Fruit fly (Drosophila melanogaster) whole organism, embryonic: ENCODE data around the gene mRpS7.

Source experiments
- Ada2b ChIP-seq: fragments of 200-800 bp; sonication (Bioruptor generic); IDR thresholded peaks from 2 replicates; pipeline ENCODE4 v1.3.6; 2022; ENCODE audit warnings: missing biosample characterization, missing genetic modification characterization
- Adf1 ChIP-seq: fragments of 200-800 bp; sonication (Bioruptor generic); IDR thresholded peaks from 2 replicates; pipeline ENCODE4 v1.3.6; 2022; ENCODE audit warnings: missing biosample characterization, missing genetic modification characterization
- CG10147 ChIP-seq: fragments of 200-800 bp; sonication (Bioruptor generic); optimal IDR thresholded peaks from 2 replicates; lab custom pipeline; 2019; ENCODE audit warnings: missing biosample characterization, mild to moderate bottlenecking, missing genetic modification characterization, moderate library complexity
- CG10543 ChIP-seq: fragments of 200-800 bp; sonication (Bioruptor generic); optimal IDR thresholded peaks from 3 replicates; lab custom pipeline; 2017; ENCODE audit warnings: missing biosample characterization, mild to moderate bottlenecking, missing genetic modification characterization, moderate library complexity
- CG11504 ChIP-seq: fragments of 200-800 bp; sonication (Bioruptor generic); optimal IDR thresholded peaks from 3 replicates; lab custom pipeline; 2019; ENCODE audit warnings: missing biosample characterization, mild to moderate bottlenecking, missing genetic modification characterization, moderate library complexity
- CG11560 ChIP-seq: fragments of 200-800 bp; sonication (Bioruptor generic); IDR thresholded peaks from 3 replicates; pipeline ENCODE4 v1.3.6; 2022; ENCODE audit warnings: missing biosample characterization, missing genetic modification characterization
- CG12071 ChIP-seq: fragments of 200-800 bp; sonication (Bioruptor generic); optimal IDR thresholded peaks from 3 replicates; lab custom pipeline; 2018; ENCODE audit warnings: missing biosample characterization, mild to moderate bottlenecking, missing genetic modification characterization
- CG12155 ChIP-seq: fragments of 200-800 bp; sonication (Bioruptor generic); optimal IDR thresholded peaks from 3 replicates; lab custom pipeline; 2016; ENCODE audit warnings: missing biosample characterization, missing genetic modification characterization
- CG14667 ChIP-seq: fragments of 200-800 bp; sonication (Bioruptor generic); IDR thresholded peaks from 2 replicates; pipeline ENCODE4 v1.3.6; 2022; ENCODE audit warnings: missing biosample characterization, missing genetic modification characterization
- CG14860 ChIP-seq: fragments of 200-800 bp; sonication (Bioruptor generic); IDR thresholded peaks from 3 replicates; pipeline ENCODE4 v1.3.6; 2022; ENCODE audit warnings: missing biosample characterization, missing genetic modification characterization; ENCODE audit not compliant: partially characterized antibody
- CG16863 ChIP-seq: fragments of 200-800 bp; sonication (Bioruptor generic); optimal IDR thresholded peaks from 3 replicates; lab custom pipeline; 2016; ENCODE audit warnings: missing biosample characterization, missing genetic modification characterization
- CG17359 ChIP-seq: fragments of 200-800 bp; sonication (Bioruptor generic); optimal IDR thresholded peaks from 3 replicates; lab custom pipeline; 2018; ENCODE audit warnings: missing biosample characterization, mild to moderate bottlenecking, missing genetic modification characterization, moderate library complexity
- CG17829 ChIP-seq: fragments of 200-800 bp; optimal IDR thresholded peaks from 2 replicates; lab custom pipeline; 2019; ENCODE audit warnings: missing biosample characterization, mild to moderate bottlenecking, missing genetic modification characterization, moderate library complexity
- CG1832 ChIP-seq: fragments of 200-800 bp; sonication (Bioruptor generic); optimal IDR thresholded peaks from 2 replicates; lab custom pipeline; 2017; ENCODE audit warnings: missing biosample characterization, mild to moderate bottlenecking, missing genetic modification characterization, inconsistent platforms
- CG2116 ChIP-seq: fragments of 200-800 bp; sonication (Bioruptor generic); optimal IDR thresholded peaks from 3 replicates; lab custom pipeline; 2018; ENCODE audit warnings: missing biosample characterization, mild to moderate bottlenecking, missing genetic modification characterization
- CG2202 ChIP-seq: fragments of 200-800 bp; sonication (Bioruptor generic); optimal IDR thresholded peaks from 2 replicates; lab custom pipeline; 2018; ENCODE audit warnings: missing biosample characterization, mild to moderate bottlenecking, missing genetic modification characterization
- CG2875 ChIP-seq: fragments of 200-800 bp; sonication (Bioruptor generic); optimal IDR thresholded peaks from 2 replicates; lab custom pipeline; 2017; ENCODE audit warnings: missing biosample characterization, mild to moderate bottlenecking, missing genetic modification characterization, missing genetic modification reagents
- CG33557 ChIP-seq: fragments of 200-800 bp; sonication (Bioruptor generic); optimal IDR thresholded peaks from 2 replicates; lab custom pipeline; 2019; ENCODE audit warnings: missing biosample characterization, mild to moderate bottlenecking, missing genetic modification characterization, moderate library complexity
- CG4282 ChIP-seq: fragments of 200-800 bp; sonication (Bioruptor generic); optimal IDR thresholded peaks from 2 replicates; lab custom pipeline; 2016; ENCODE audit warnings: missing biosample characterization, missing genetic modification characterization
- CG43689 ChIP-seq: fragments of 200-800 bp; sonication (Bioruptor generic); IDR thresholded peaks from 2 replicates; pipeline ENCODE4 v1.3.6; 2022; ENCODE audit warnings: missing biosample characterization, missing genetic modification characterization
- CG7357 ChIP-seq: fragments of 200-800 bp; sonication (Bioruptor generic); IDR thresholded peaks from 3 replicates; pipeline ENCODE4 v1.3.6; 2022; ENCODE audit warnings: missing biosample characterization, missing genetic modification characterization
- CG8089 ChIP-seq: fragments of 200-800 bp; sonication (Bioruptor generic); optimal IDR thresholded peaks from 3 replicates; lab custom pipeline; 2016; ENCODE audit warnings: missing biosample characterization, missing genetic modification characterization
- CG9797 ChIP-seq: fragments of 200-800 bp; sonication (Bioruptor generic); optimal IDR thresholded peaks from 3 replicates; lab custom pipeline; 2018; ENCODE audit warnings: missing biosample characterization, mild to moderate bottlenecking, missing genetic modification characterization
- Gsc ChIP-seq: fragments of 200-800 bp; sonication (Bioruptor generic); IDR thresholded peaks from 2 replicates; pipeline ENCODE4 v1.3.6; 2022; ENCODE audit warnings: missing biosample characterization, missing genetic modification characterization
- HmgD ChIP-seq: fragments of 200-800 bp; sonication (Bioruptor generic); optimal IDR thresholded peaks from 3 replicates; lab custom pipeline; 2016; ENCODE audit warnings: missing biosample characterization, missing genetic modification characterization
- Jarid2 ChIP-seq: fragments of 200-800 bp; sonication (Bioruptor generic); optimal IDR thresholded peaks from 3 replicates; lab custom pipeline; 2017; ENCODE audit warnings: mild to moderate bottlenecking, missing biosample characterization, missing genetic modification reagents, missing genetic modification characterization
- Mrtf ChIP-seq: fragments of 200-800 bp; sonication (Bioruptor generic); IDR thresholded peaks from 3 replicates; pipeline ENCODE4 v1.3.6; 2022; ENCODE audit warnings: missing biosample characterization, missing genetic modification characterization
- Myb ChIP-seq: fragments of 200-800 bp; sonication (Bioruptor generic); optimal IDR thresholded peaks from 2 replicates; lab custom pipeline; 2016; ENCODE audit warnings: missing biosample characterization, missing genetic modification characterization
- NC2α ChIP-seq: fragments of 200-800 bp; sonication (Bioruptor generic); optimal IDR thresholded peaks from 2 replicates; lab custom pipeline; 2016; ENCODE audit warnings: missing biosample characterization, missing genetic modification characterization
- Oaz ChIP-seq: fragments of 200-800 bp; sonication (Bioruptor generic); IDR thresholded peaks from 2 replicates; pipeline ENCODE4 v1.3.6; 2022; ENCODE audit warnings: missing biosample characterization, missing genetic modification characterization
- Tbp ChIP-seq: fragments of >200 bp; optimal IDR thresholded peaks from 2 replicates; lab custom pipeline; 2018; ENCODE audit warnings: missing biosample characterization, missing genetic modification characterization
- Trl ChIP-seq, 3 experiments: fragments of >200 bp in 2 of 3; fragments of 200-800 bp in 1 of 3; sonication (Bioruptor generic) in 1 of 3; optimal IDR thresholded peaks; 2 replicates in 1 of 3; 3 replicates in 2 of 3; lab custom pipeline; 2016 to 2017; ENCODE audit warnings: missing biosample characterization in 1 of 3, missing genetic modification characterization in 1 of 3
- Vsx1 ChIP-seq: fragments of 200-800 bp; sonication (Bioruptor generic); optimal IDR thresholded peaks from 2 replicates; lab custom pipeline; 2017; ENCODE audit warnings: missing biosample characterization, mild to moderate bottlenecking, missing genetic modification characterization, missing genetic modification reagents
- cato ChIP-seq: fragments of 200-800 bp; sonication (Bioruptor generic); optimal IDR thresholded peaks from 2 replicates; lab custom pipeline; 2016; ENCODE audit warnings: missing biosample characterization, missing genetic modification characterization, borderline replicate concordance
- croc ChIP-seq: fragments of 200-800 bp; sonication (Bioruptor generic); conservative IDR thresholded peaks from 3 replicates; pipeline ENCODE4 v1.3.6; 2022; ENCODE audit warnings: missing biosample characterization, missing genetic modification characterization
- crol ChIP-seq: fragments of 200-800 bp; sonication (Bioruptor generic); IDR thresholded peaks from 2 replicates; pipeline ENCODE4 v1.3.6; 2022; ENCODE audit warnings: missing biosample characterization, missing genetic modification characterization
- dimm ChIP-seq: fragments of 200-800 bp; sonication (Bioruptor generic); IDR thresholded peaks from 2 replicates; pipeline ENCODE4 v1.3.6; 2022; ENCODE audit warnings: missing biosample characterization, missing genetic modification characterization
- grau ChIP-seq: fragments of 200-800 bp; optimal IDR thresholded peaks from 3 replicates; lab custom pipeline; 2019; ENCODE audit warnings: missing biosample characterization, mild to moderate bottlenecking, missing genetic modification characterization, moderate library complexity
- jigr1 ChIP-seq: fragments of 200-800 bp; sonication (Bioruptor generic); IDR thresholded peaks from 3 replicates; pipeline ENCODE4 v1.3.6; 2022; ENCODE audit warnings: missing biosample characterization, missing genetic modification characterization
- lmd ChIP-seq: fragments of 200-800 bp; sonication (Bioruptor generic); IDR thresholded peaks from 2 replicates; pipeline ENCODE4 v1.3.6; 2022; ENCODE audit warnings: missing biosample characterization, missing genetic modification characterization
- maf-S ChIP-seq: fragments of 200-800 bp; sonication (Bioruptor generic); optimal IDR thresholded peaks from 2 replicates; lab custom pipeline; 2016; ENCODE audit warnings: missing biosample characterization, missing genetic modification characterization
- p53 ChIP-seq: fragments of 200-800 bp; sonication (Bioruptor generic); optimal IDR thresholded peaks from 2 replicates; lab custom pipeline; 2016; ENCODE audit warnings: missing biosample characterization, missing genetic modification characterization
- pum ChIP-seq: fragments of 200-800 bp; sonication (Bioruptor generic); optimal IDR thresholded peaks from 2 replicates; lab custom pipeline; 2016; ENCODE audit warnings: missing biosample characterization, missing genetic modification characterization
- row ChIP-seq: fragments of 200-800 bp; sonication (Bioruptor generic); IDR thresholded peaks from 3 replicates; pipeline ENCODE4 v1.3.6; 2022; ENCODE audit warnings: missing biosample characterization, missing genetic modification characterization
- scrt ChIP-seq: fragments of 200-800 bp; sonication (Bioruptor generic); optimal IDR thresholded peaks from 2 replicates; lab custom pipeline; 2018; ENCODE audit warnings: missing biosample characterization, mild to moderate bottlenecking, missing genetic modification characterization, moderate library complexity
- slbo ChIP-seq: fragments of 200-800 bp; sonication (Bioruptor generic); IDR thresholded peaks from 2 replicates; pipeline ENCODE4 v1.3.6; 2022; ENCODE audit warnings: missing biosample characterization, missing genetic modification characterization
- vnd ChIP-seq: fragments of 200-800 bp; sonication (Bioruptor generic); IDR thresholded peaks from 3 replicates; pipeline ENCODE4 v1.3.6; 2022; ENCODE audit warnings: missing biosample characterization, missing genetic modification characterization; ENCODE audit not compliant: partially characterized antibody
- zfh1 ChIP-seq: fragments of 200-800 bp; sonication (Bioruptor generic); IDR thresholded peaks from 3 replicates; pipeline ENCODE4 v1.3.6; 2022; ENCODE audit warnings: missing biosample characterization, missing genetic modification characterization

Gene mRpS7

DNA sequence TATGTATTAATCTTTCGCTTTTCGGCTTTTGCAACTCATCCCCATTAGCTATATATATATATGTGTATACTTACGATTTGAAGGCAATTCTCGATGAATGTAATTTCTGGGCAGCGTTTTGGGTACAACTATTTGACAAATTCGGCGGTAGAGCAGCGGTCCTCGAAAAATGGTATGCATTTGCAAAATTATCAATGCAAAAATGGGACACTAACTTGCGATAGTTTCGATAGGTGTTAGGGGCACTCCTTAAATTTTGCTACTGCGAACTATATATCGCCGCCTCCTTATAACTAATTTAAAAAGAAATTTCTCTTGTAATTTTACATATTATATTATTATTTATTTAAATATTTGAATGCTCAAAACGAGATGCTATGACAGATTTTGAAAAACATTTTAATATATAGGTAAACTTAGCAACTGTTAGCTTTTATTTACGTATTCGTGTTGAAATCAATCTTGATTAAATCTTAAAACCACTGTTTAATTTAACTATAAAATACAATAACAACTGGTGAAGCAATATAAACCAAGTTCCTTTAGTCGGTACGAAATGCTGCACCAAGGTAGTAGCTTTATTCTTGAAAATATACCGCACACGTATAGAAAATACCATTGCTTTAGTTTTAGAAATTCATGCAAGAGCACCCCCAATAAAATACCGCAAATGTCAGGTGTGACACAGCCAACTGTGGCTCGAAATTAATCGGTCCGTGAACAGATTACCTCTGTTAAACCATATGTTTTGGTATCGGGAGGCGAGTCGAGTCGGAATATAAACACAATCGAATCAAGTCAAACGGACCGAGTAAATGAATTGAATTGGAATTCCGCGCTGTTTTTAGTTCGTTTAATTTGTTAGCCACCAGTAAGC lies 27.0 kb downstream of the mRpS7 start, which contains the start of the genes CG5355 and Klp31E (continued):
- TF ChIP-seq CG4282 (GFP tag; lab: Kevin White, UChicago) (no peak), lmd (peak; percentile 52), CG33557 (peak; percentile 76), Jarid2 (GFP tag; lab: Kevin White, UChicago) (no peak), scrt (peak; percentile 63), CG12071 (no peak), crol (GFP tag; lab: Robert Waterston, UW) (no peak), Tbp (GFP tag; lab: Kevin White, UChicago) (no peak), dimm (GFP tag; lab: Robert Waterston, UW) (no peak), CG12155 (GFP tag; lab: Kevin White, UChicago) (peak; percentile 41), jigr1 (GFP tag; lab: Robert Waterston, UW) (no peak), CG8089 (GFP tag; lab: Kevin White, UChicago) (no peak), CG14667 (GFP tag; lab: Robert Waterston, UW) (peak; percentile 43; the same call in 1 of the 2 replicates), CG9797 (peak; percentile 34), NC2α (GFP tag; lab: Kevin White, UChicago) (no peak), Trl (optimal IDR thresholded peaks at IDR 0.05; lab: Kevin White, UChicago) (no peak), Trl (GFP tag; optimal IDR thresholded peaks at IDR 0.05; lab: Kevin White, UChicago) (no peak), slbo (GFP tag; lab: Robert Waterston, UW) (peak; percentile 81), CG1832 (no peak), CG17829 (peak; percentile 84), row (GFP tag; lab: Robert Waterston, UW) (peak; percentile 88), Ada2b (0 out of 2 replicates have a peak, but pooled peaks have one; percentile 7), Myb (peak; percentile 11), zfh1 (peak; percentile 57; the same call in 2 of the 3 replicates), pum (peak; percentile 58), CG43689 (no peak), CG2116 (peak; percentile 81), CG2202 (peak; percentile 12), CG11560 (tag; lab: Robert Waterston, UW) (no peak), Gsc (GFP tag; lab: Robert Waterston, UW) (no peak), CG7357 (peak; percentile 49; the same call in 1 of the 3 replicates), Oaz (0 out of 2 replicates have a peak, but pooled peaks have one; percentile 46), grau (tag; lab: Kevin White, UChicago) (peak; percentile 79), croc (GFP tag; lab: Robert Waterston, UW) (peak; percentile 38), Vsx1 (GFP tag; lab: Kevin White, UChicago) (no peak), maf-S (GFP tag; lab: Kevin White, UChicago) (peak; percentile 56), Mrtf (GFP tag; lab: Robert Waterston, UW) (no peak; the same call in 2 of the 3 replicates), p53 (no peak), CG2875 (peak; percentile 12), CG10147 (GFP tag; lab: Kevin White, UChicago) (peak; percentile 63), CG16863 (GFP tag; lab: Kevin White, UChicago) (peak; percentile 52), CG10543 (GFP tag; lab: Kevin White, UChicago) (peak; percentile 72), cato (GFP tag; lab: Kevin White, UChicago) (peak; percentile 49), CG11504 (peak; percentile 79), HmgD (peak; percentile 56), Adf1 (GFP tag; lab: Robert Waterston, UW) (no peak), vnd (GFP tag; lab: Robert Waterston, UW) (peak; percentile 65), CG14860 (peak; percentile 47; the same call in 1 of the 3 replicates), CG17359 (tag; lab: Kevin White, UChicago) (peak; percentile 56)
